Fruit fly (Drosophila melanogaster) whole organism, adult: Measurements from ENCODE around the gene Cad99C.

Source experiments
- CG11617 ChIP-seq: fragments of 200-800 bp; sonication (Bioruptor generic); optimal IDR thresholded peaks from 2 replicates; lab custom pipeline; 2017; ENCODE audit warnings: mild to moderate bottlenecking, missing biosample characterization, missing genetic modification reagents, missing genetic modification characterization
- CG12768 ChIP-seq: fragments of 200-800 bp; sonication (Bioruptor generic); optimal IDR thresholded peaks from 2 replicates; lab custom pipeline; 2017; ENCODE audit warnings: missing biosample characterization, missing genetic modification characterization, mild to moderate bottlenecking, moderate library complexity, missing genetic modification reagents
- CG14711 ChIP-seq: fragments of 200-800 bp; sonication (Bioruptor generic); optimal IDR thresholded peaks from 2 replicates; lab custom pipeline; 2018; ENCODE audit warnings: missing biosample characterization, mild to moderate bottlenecking, missing genetic modification characterization, moderate library complexity
- CG1620 ChIP-seq: fragments of 200-800 bp; sonication (Bioruptor generic); optimal IDR thresholded peaks from 2 replicates; lab custom pipeline; 2016; ENCODE audit warnings: missing biosample characterization, missing genetic modification characterization
- CG33017 ChIP-seq: fragments of 200-800 bp; sonication (Bioruptor generic); optimal IDR thresholded peaks from 2 replicates; lab custom pipeline; 2018; ENCODE audit warnings: missing biosample characterization, mild to moderate bottlenecking, missing genetic modification characterization, moderate library complexity
- CG5204 ChIP-seq: fragments of 200-800 bp; sonication (Bioruptor generic); optimal IDR thresholded peaks from 2 replicates; lab custom pipeline; 2016; ENCODE audit warnings: missing biosample characterization, missing genetic modification characterization
- CG7045 ChIP-seq: fragments of 200-800 bp; sonication (Bioruptor generic); optimal IDR thresholded peaks from 2 replicates; lab custom pipeline; 2017; ENCODE audit warnings: missing biosample characterization, mild to moderate bottlenecking, missing genetic modification characterization
- CG7101 ChIP-seq: fragments of 200-800 bp; sonication (Bioruptor generic); optimal IDR thresholded peaks from 2 replicates; lab custom pipeline; 2018; ENCODE audit warnings: missing biosample characterization, mild to moderate bottlenecking, missing genetic modification characterization, moderate library complexity
- Clk ChIP-seq: fragments of 200-800 bp; sonication (Bioruptor generic); optimal IDR thresholded peaks from 2 replicates; lab custom pipeline; 2017; ENCODE audit warnings: missing biosample characterization, missing genetic modification characterization
- Crg-1 ChIP-seq: fragments of 200-800 bp; sonication (Bioruptor generic); optimal IDR thresholded peaks from 2 replicates; lab custom pipeline; 2016; ENCODE audit warnings: missing biosample characterization, missing genetic modification characterization
- Hr96 ChIP-seq: fragments of 200-800 bp; sonication (Bioruptor generic); optimal IDR thresholded peaks from 2 replicates; lab custom pipeline; 2016; ENCODE audit warnings: missing biosample characterization, missing genetic modification characterization
- Mnt ChIP-seq: fragments of 200-800 bp; sonication (Bioruptor generic); optimal IDR thresholded peaks from 2 replicates; lab custom pipeline; 2016; ENCODE audit warnings: missing biosample characterization, mild to moderate bottlenecking, missing genetic modification characterization
- bab1 ChIP-seq: fragments of 200-800 bp; sonication (Bioruptor generic); optimal IDR thresholded peaks from 3 replicates; lab custom pipeline; 2019; ENCODE audit warnings: missing biosample characterization, mild to moderate bottlenecking, missing genetic modification characterization, moderate library complexity
- cic ChIP-seq: fragments of 200-800 bp; sonication (Bioruptor generic); optimal IDR thresholded peaks from 2 replicates; lab custom pipeline; 2017; ENCODE audit warnings: missing biosample characterization, mild to moderate bottlenecking, missing genetic modification characterization, moderate library complexity
- cnc ChIP-seq, 2 experiments: fragments of >200 bp; optimal IDR thresholded peaks; 2 replicates each; lab custom pipeline; 2017
- kay ChIP-seq: fragments of 200-800 bp; sonication (Bioruptor generic); peaks from one replicate; lab custom pipeline; 2016; ENCODE audit warnings: missing biosample characterization, missing genetic modification characterization, borderline replicate concordance
- ovo ChIP-seq: fragments of 200-800 bp; sonication (Bioruptor generic); optimal IDR thresholded peaks from 2 replicates; lab custom pipeline; 2016; ENCODE audit warnings: missing biosample characterization, missing genetic modification characterization
- pad ChIP-seq: fragments of 200-800 bp; sonication (Bioruptor generic); optimal IDR thresholded peaks from 3 replicates; lab custom pipeline; 2017; ENCODE audit warnings: missing biosample characterization, missing genetic modification characterization, mild to moderate bottlenecking, moderate library complexity, missing genetic modification reagents
- tj ChIP-seq: fragments of 200-800 bp; sonication (Bioruptor generic); optimal IDR thresholded peaks from 3 replicates; lab custom pipeline; 2017; ENCODE audit warnings: missing biosample characterization, mild to moderate bottlenecking, missing genetic modification characterization, moderate library complexity
- toe ChIP-seq: fragments of 200-800 bp; sonication (Bioruptor generic); optimal IDR thresholded peaks from 2 replicates; lab custom pipeline; 2016; ENCODE audit warnings: missing biosample characterization, missing genetic modification characterization

The Cad99C gene

dm6 chr3R:29847126-29847525, 5.7 kb downstream of the Cad99C start:
- TF ChIP-seq Mnt (GFP tag; lab: Kevin White, UChicago) (no peak), CG1620 (no peak), CG7045 (no peak), pad (GFP tag; lab: Kevin White, UChicago) (no peak), CG5204 (GFP tag; lab: Kevin White, UChicago) (no peak), CG12768 (GFP tag; lab: Kevin White, UChicago) (no peak), ovo (GFP tag; lab: Kevin White, UChicago) (no peak), cnc (optimal IDR thresholded peaks at IDR 0.05; lab: Kevin White, UChicago) (no peak), cic (GFP tag; lab: Kevin White, UChicago) (no peak), kay (GFP tag; lab: Kevin White, UChicago) (no peak), toe (GFP tag; lab: Kevin White, UChicago) (no peak), CG14711 (tag; lab: Kevin White, UChicago) (no peak), Hr96 (GFP tag; lab: Kevin White, UChicago) (no peak), Crg-1 (no peak), tj (GFP tag; lab: Kevin White, UChicago) (no peak), CG7101 (tag; lab: Kevin White, UChicago) (no peak), CG33017 (no peak), bab1 (GFP tag; lab: Kevin White, UChicago) (no peak)

- TF ChIP-seq Hr96 (GFP tag; lab: Kevin White, UChicago) (no peak), CG33017 (no peak), cnc (optimal IDR thresholded peaks at IDR 0.05; lab: Kevin White, UChicago) (no peak), Mnt (GFP tag; lab: Kevin White, UChicago) (peak; percentile 42), CG12768 (GFP tag; lab: Kevin White, UChicago) (no peak), bab1 (GFP tag; lab: Kevin White, UChicago) (peak; percentile 22), CG14711 (tag; lab: Kevin White, UChicago) (no peak), Crg-1 (no peak), CG7101 (tag; lab: Kevin White, UChicago) (no peak), CG7045 (no peak)
These were observed 15.8 kb downstream of the Cad99C start, which contains the start of gene dgt1 for dm6 chr3R:29857228-29857627. TSS of gene dgt1 (minus strand) at chr3R:29857491.

- TF ChIP-seq Mnt (GFP tag; lab: Kevin White, UChicago) (peak; percentile 49), CG5204 (GFP tag; lab: Kevin White, UChicago) (no peak)
These were observed 17.3 kb downstream of the Cad99C start, which contains the start of gene CG7824 for dm6 chr3R:29858806-29859205. TSS of gene CG7824 (minus strand) at chr3R:29858936.

DNA sequence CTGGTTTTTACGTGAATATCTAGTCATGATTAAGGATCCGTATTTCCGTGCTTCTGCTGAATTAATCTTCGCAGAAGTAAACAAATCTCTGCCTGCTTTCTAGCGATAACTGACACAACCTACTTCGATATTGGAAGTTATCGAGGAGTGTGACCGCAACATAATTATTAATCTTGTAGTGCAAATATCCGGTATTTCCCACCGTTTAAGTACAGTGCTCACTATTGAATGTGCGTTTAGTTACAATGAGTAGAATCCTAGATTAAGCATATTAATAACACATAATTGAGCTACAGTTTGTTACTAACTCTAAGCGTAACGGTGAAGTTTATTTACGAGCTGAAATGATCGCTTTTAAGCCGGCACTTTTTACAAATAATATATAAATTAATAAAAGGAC, 18.3 kb downstream of the Cad99C start:
- TF ChIP-seq CG14711 (tag; lab: Kevin White, UChicago) (no peak), CG7045 (no peak), CG11617 (GFP tag; lab: Kevin White, UChicago) (peak; percentile 32), cic (GFP tag; lab: Kevin White, UChicago) (peak; percentile 8), CG7101 (tag; lab: Kevin White, UChicago) (peak; percentile 45), CG33017 (peak; percentile 4), bab1 (GFP tag; lab: Kevin White, UChicago) (peak; percentile 56), pad (GFP tag; lab: Kevin White, UChicago) (peak; percentile 0), Mnt (GFP tag; lab: Kevin White, UChicago) (peak; percentile 46)

- TF ChIP-seq CG33017, result peak; percentile 79
- TF ChIP-seq cic (GFP tag; lab: Kevin White, UChicago), result peak; percentile 4
- TF ChIP-seq CG7101 (tag; lab: Kevin White, UChicago), result peak; percentile 77
- TF ChIP-seq ovo (GFP tag; lab: Kevin White, UChicago), result peak; percentile 70
- TF ChIP-seq CG7045, result peak; percentile 66
- TF ChIP-seq toe (GFP tag; lab: Kevin White, UChicago), result no peak
- TF ChIP-seq CG5204 (GFP tag; lab: Kevin White, UChicago), result no peak
- TF ChIP-seq CG1620, result peak; percentile 41
- TF ChIP-seq kay (GFP tag; lab: Kevin White, UChicago), result no peak
- TF ChIP-seq Hr96 (GFP tag; lab: Kevin White, UChicago), result no peak
- TF ChIP-seq Mnt (GFP tag; lab: Kevin White, UChicago), result peak; percentile 90
- TF ChIP-seq bab1 (GFP tag; lab: Kevin White, UChicago), result peak; percentile 51
- peak; percentile 6 for TF ChIP-seq Clk (GFP tag; lab: Kevin White, UChicago)
- peak; percentile 41 for TF ChIP-seq CG14711 (tag; lab: Kevin White, UChicago)
- TF ChIP-seq CG12768 (GFP tag; lab: Kevin White, UChicago), result peak; percentile 63
- TF ChIP-seq pad (GFP tag; lab: Kevin White, UChicago), result peak; percentile 70
- TF ChIP-seq CG11617 (GFP tag; lab: Kevin White, UChicago), result peak; percentile 85
- TF ChIP-seq Crg-1, result peak; percentile 57
- no peak for TF ChIP-seq cnc (optimal IDR thresholded peaks at IDR 0.05; lab: Kevin White, UChicago)
- peak; percentile 38 for TF ChIP-seq tj (GFP tag; lab: Kevin White, UChicago)
These were observed 20.2 kb downstream of the Cad99C start, which contains the start of the genes CG15514 and RpS8 for dm6 chr3R:29861432-29862249. TSS of gene CG15514 (minus strand) at chr3R:29861494. TSS of gene RpS8 (plus strand) at chr3R:29861582.

- TF ChIP-seq toe (GFP tag; lab: Kevin White, UChicago) (no peak), Crg-1 (no peak), Clk (GFP tag; lab: Kevin White, UChicago) (no peak), tj (GFP tag; lab: Kevin White, UChicago) (no peak), CG12768 (GFP tag; lab: Kevin White, UChicago) (no peak), CG14711 (tag; lab: Kevin White, UChicago) (no peak), CG7101 (tag; lab: Kevin White, UChicago) (no peak), CG11617 (GFP tag; lab: Kevin White, UChicago) (no peak), CG1620 (no peak), cic (GFP tag; lab: Kevin White, UChicago) (no peak), kay (GFP tag; lab: Kevin White, UChicago) (no peak), Mnt (GFP tag; lab: Kevin White, UChicago) (no peak), CG7045 (no peak), cnc (optimal IDR thresholded peaks at IDR 0.05; lab: Kevin White, UChicago) (no peak), bab1 (GFP tag; lab: Kevin White, UChicago) (no peak), ovo (GFP tag; lab: Kevin White, UChicago) (no peak), Hr96 (GFP tag; lab: Kevin White, UChicago) (no peak)
These were observed 21.3 kb downstream of the Cad99C start for dm6 chr3R:29862795-29863194.
